Worm (Caenorhabditis elegans) whole organism, midembryonic: ENCODE data around the gene F28B1.9.

Source experiments
- klf-2 ChIP-seq: fragments of 200-800 bp; sonication (Bioruptor generic); conservative IDR thresholded peaks from 2 replicates; pipeline ENCODE4 v1.3.6; 2022; ENCODE audit warnings: missing genetic modification reagents, missing genetic modification characterization, missing compliant biosample characterization
- med-1 ChIP-seq: sonication (generic microtip); optimal IDR thresholded peaks from 2 replicates; lab custom pipeline; 2017; ENCODE audit warnings: missing genetic modification characterization, mild to moderate bottlenecking, missing compliant biosample characterization, antibody characterized with exemption, missing genetic modification reagents; ENCODE audit not compliant: insufficient read depth

DNA sequence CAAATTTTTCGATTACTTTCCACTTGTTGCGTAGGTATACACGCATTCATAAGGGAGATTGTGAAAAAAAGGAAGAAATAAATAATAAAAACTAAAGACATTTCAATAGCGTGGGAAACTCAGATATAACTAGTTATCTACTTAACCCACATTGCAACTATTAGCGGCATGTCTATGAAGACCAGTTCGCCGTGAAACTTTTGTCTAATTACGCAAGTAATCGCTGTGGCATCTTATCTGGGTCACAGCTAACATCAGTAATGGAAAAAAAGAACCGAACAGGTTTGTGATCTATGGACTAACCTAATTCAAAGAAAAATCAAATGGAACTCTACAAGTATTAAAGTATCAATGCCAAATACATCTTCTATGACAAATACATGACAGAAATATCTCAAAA is 48.5 kb upstream of the F28B1.9 start, which contains the start of gene clec-241:
- TF ChIP-seq klf-2: no peak
- TF ChIP-seq med-1 (GFP tag; lab: Kevin White, UChicago): no peak
